Fruit fly (Drosophila melanogaster) whole organism, prepupa: ENCODE results near the gene CG31321.

ENCODE experiments used
- CG10669 ChIP-seq: fragments of 200-800 bp; sonication (Bioruptor generic); optimal IDR thresholded peaks from 3 replicates; lab custom pipeline; 2018; ENCODE audit warnings: missing biosample characterization, mild to moderate bottlenecking, missing genetic modification characterization, moderate library complexity
- CG11762 ChIP-seq: fragments of 200-800 bp; sonication (Bioruptor generic); optimal IDR thresholded peaks from 3 replicates; lab custom pipeline; 2016; ENCODE audit warnings: missing biosample characterization, missing genetic modification characterization; ENCODE audit not compliant: insufficient read depth
- CG11902 ChIP-seq: fragments of 200-800 bp; sonication (Bioruptor generic); optimal IDR thresholded peaks from 3 replicates; lab custom pipeline; 2016; ENCODE audit warnings: missing biosample characterization, missing genetic modification characterization
- CG15336 ChIP-seq: fragments of 200-800 bp; sonication (Bioruptor generic); IDR thresholded peaks from 2 replicates; pipeline ENCODE4 v1.3.6; 2022; ENCODE audit warnings: missing biosample characterization, missing genetic modification characterization
- CG1621 ChIP-seq: fragments of 200-800 bp; sonication (Bioruptor generic); optimal IDR thresholded peaks from 3 replicates; lab custom pipeline; 2018; ENCODE audit warnings: missing biosample characterization, mild to moderate bottlenecking, missing genetic modification characterization
- CG16779 ChIP-seq: fragments of 200-800 bp; sonication (Bioruptor generic); optimal IDR thresholded peaks from 3 replicates; lab custom pipeline; 2017; ENCODE audit warnings: missing biosample characterization, mild to moderate bottlenecking, missing genetic modification characterization
- CG31627 ChIP-seq: fragments of 200-800 bp; sonication (Bioruptor generic); optimal IDR thresholded peaks from 3 replicates; lab custom pipeline; 2016; ENCODE audit warnings: missing biosample characterization, missing genetic modification characterization
- CG32006 ChIP-seq: fragments of 200-800 bp; sonication (Bioruptor generic); optimal IDR thresholded peaks from 3 replicates; lab custom pipeline; 2017; ENCODE audit warnings: missing biosample characterization, mild to moderate bottlenecking, missing genetic modification characterization
- CG3919 ChIP-seq: fragments of 200-800 bp; sonication (Bioruptor generic); optimal IDR thresholded peaks from 3 replicates; lab custom pipeline; 2016; ENCODE audit warnings: missing biosample characterization, missing genetic modification characterization
- CG4318 ChIP-seq: fragments of 200-800 bp; sonication (Bioruptor generic); optimal IDR thresholded peaks from 3 replicates; lab custom pipeline; 2017; ENCODE audit warnings: missing biosample characterization, mild to moderate bottlenecking, missing genetic modification characterization
- CG6163 ChIP-seq: fragments of 200-800 bp; sonication (Bioruptor generic); IDR thresholded peaks from 3 replicates; pipeline ENCODE4 v1.3.6; 2022; ENCODE audit warnings: missing biosample characterization, missing genetic modification characterization
- CG6276 ChIP-seq: fragments of 200-800 bp; sonication (Bioruptor generic); optimal IDR thresholded peaks from 2 replicates; lab custom pipeline; 2017; ENCODE audit warnings: missing biosample characterization, mild to moderate bottlenecking, missing genetic modification characterization
- CG6808 ChIP-seq: fragments of 200-800 bp; sonication (Bioruptor generic); optimal IDR thresholded peaks from 3 replicates; lab custom pipeline; 2017; ENCODE audit warnings: missing biosample characterization, missing genetic modification characterization, mild to moderate bottlenecking, moderate library complexity, missing genetic modification reagents
- CG6854 ChIP-seq: fragments of 200-800 bp; sonication (Bioruptor generic); optimal IDR thresholded peaks from 2 replicates; lab custom pipeline; 2017; ENCODE audit warnings: missing biosample characterization, mild to moderate bottlenecking, missing genetic modification characterization
- CG8119 ChIP-seq: fragments of 200-800 bp; sonication (Bioruptor generic); IDR thresholded peaks from 3 replicates; pipeline ENCODE4 v1.3.6; 2022; ENCODE audit warnings: missing biosample characterization, missing genetic modification characterization
- CG9139 ChIP-seq: fragments of 200-800 bp; sonication (Bioruptor generic); optimal IDR thresholded peaks from 3 replicates; lab custom pipeline; 2017; ENCODE audit warnings: missing biosample characterization, mild to moderate bottlenecking, missing genetic modification characterization
- Eip75B ChIP-seq: fragments of 200-800 bp; sonication (Bioruptor generic); optimal IDR thresholded peaks from 3 replicates; lab custom pipeline; 2016; ENCODE audit warnings: missing biosample characterization, missing genetic modification characterization
- Eip78C ChIP-seq: fragments of 200-800 bp; sonication (Bioruptor generic); peaks from one replicate; lab custom pipeline; 2016; ENCODE audit warnings: missing biosample characterization, missing genetic modification characterization
- Eip93F ChIP-seq: fragments of 200-800 bp; sonication (Bioruptor generic); optimal IDR thresholded peaks from 2 replicates; lab custom pipeline; 2016; ENCODE audit warnings: missing biosample characterization, mild to moderate bottlenecking, missing genetic modification characterization
- Ets96B ChIP-seq: fragments of 200-800 bp; optimal IDR thresholded peaks from 2 replicates; lab custom pipeline; 2019; ENCODE audit warnings: missing biosample characterization, mild to moderate bottlenecking, missing genetic modification characterization, moderate library complexity
- Gug ChIP-seq: fragments of 200-800 bp; sonication (Bioruptor generic); IDR thresholded peaks from 2 replicates; pipeline ENCODE4 v1.3.6; 2022; ENCODE audit warnings: missing biosample characterization, missing genetic modification characterization
- Hr4 ChIP-seq: fragments of 200-800 bp; sonication (Bioruptor generic); optimal IDR thresholded peaks from 3 replicates; lab custom pipeline; 2016; ENCODE audit warnings: missing biosample characterization, missing genetic modification characterization
- Lpt ChIP-seq: fragments of 200-800 bp; sonication (Bioruptor generic); optimal IDR thresholded peaks from 3 replicates; lab custom pipeline; 2016; ENCODE audit warnings: missing biosample characterization, missing genetic modification characterization
- Met ChIP-seq: fragments of 200-800 bp; sonication (Bioruptor generic); optimal IDR thresholded peaks from 3 replicates; lab custom pipeline; 2016; ENCODE audit warnings: missing biosample characterization, missing genetic modification characterization
- OdsH ChIP-seq: fragments of 200-800 bp; sonication (Bioruptor generic); optimal IDR thresholded peaks from 3 replicates; lab custom pipeline; 2016; ENCODE audit warnings: missing biosample characterization, missing genetic modification characterization
- Sox102F ChIP-seq: fragments of 200-800 bp; sonication (Bioruptor generic); optimal IDR thresholded peaks from 2 replicates; lab custom pipeline; 2016; ENCODE audit warnings: missing biosample characterization, mild to moderate bottlenecking, missing genetic modification characterization
- Sox14 ChIP-seq: fragments of 200-800 bp; sonication (Bioruptor generic); optimal IDR thresholded peaks from 3 replicates; lab custom pipeline; 2016; ENCODE audit warnings: missing biosample characterization, missing genetic modification characterization
- Sox15 ChIP-seq: fragments of 200-800 bp; sonication (Bioruptor generic); optimal IDR thresholded peaks from 3 replicates; lab custom pipeline; 2016; ENCODE audit warnings: missing biosample characterization, missing genetic modification characterization
- cyc ChIP-seq: fragments of 200-800 bp; sonication (Bioruptor generic); optimal IDR thresholded peaks from 3 replicates; lab custom pipeline; 2016; ENCODE audit warnings: missing biosample characterization, missing genetic modification characterization
- dsx ChIP-seq: fragments of 200-800 bp; optimal IDR thresholded peaks from 3 replicates; lab custom pipeline; 2019; ENCODE audit warnings: missing biosample characterization, mild to moderate bottlenecking, missing genetic modification characterization, moderate library complexity; ENCODE audit not compliant: poor library complexity, severe bottlenecking
- eg ChIP-seq: fragments of 200-800 bp; sonication (Bioruptor generic); IDR thresholded peaks from 3 replicates; pipeline ENCODE4 v1.3.6; 2022; ENCODE audit warnings: missing biosample characterization, missing genetic modification characterization
- esn ChIP-seq: fragments of 200-800 bp; sonication (Bioruptor generic); optimal IDR thresholded peaks from 2 replicates; lab custom pipeline; 2016; ENCODE audit warnings: missing biosample characterization, mild to moderate bottlenecking, missing genetic modification characterization, moderate library complexity
- fkh ChIP-seq: fragments of 200-800 bp; sonication (Bioruptor generic); optimal IDR thresholded peaks from 3 replicates; lab custom pipeline; 2017; ENCODE audit warnings: missing biosample characterization, mild to moderate bottlenecking, missing genetic modification characterization, moderate library complexity
- net ChIP-seq: fragments of 200-800 bp; sonication (Bioruptor generic); optimal IDR thresholded peaks from 3 replicates; lab custom pipeline; 2016; ENCODE audit warnings: missing biosample characterization, missing genetic modification characterization
- ss ChIP-seq, 2 experiments: fragments of 200-800 bp; sonication (Bioruptor generic); optimal IDR thresholded peaks; 2 replicates in 1 of 2; 3 replicates in 1 of 2; lab custom pipeline; 2017 to 2018; ENCODE audit warnings: mild to moderate bottlenecking in 2 of 2, missing biosample characterization in 2 of 2, missing genetic modification characterization in 2 of 2, moderate library complexity in 1 of 2
- svp ChIP-seq: fragments of 200-800 bp; sonication (Bioruptor generic); peaks from one replicate; lab custom pipeline; 2016; ENCODE audit warnings: missing biosample characterization, missing genetic modification characterization
- topi ChIP-seq: fragments of 200-800 bp; sonication (Bioruptor generic); optimal IDR thresholded peaks from 3 replicates; lab custom pipeline; 2016; ENCODE audit warnings: missing biosample characterization, missing genetic modification characterization
- vri ChIP-seq: fragments of 200-800 bp; sonication (Bioruptor generic); optimal IDR thresholded peaks from 3 replicates; lab custom pipeline; 2016; ENCODE audit warnings: missing biosample characterization, mild to moderate bottlenecking, missing genetic modification characterization

Gene CG31321

DNA sequence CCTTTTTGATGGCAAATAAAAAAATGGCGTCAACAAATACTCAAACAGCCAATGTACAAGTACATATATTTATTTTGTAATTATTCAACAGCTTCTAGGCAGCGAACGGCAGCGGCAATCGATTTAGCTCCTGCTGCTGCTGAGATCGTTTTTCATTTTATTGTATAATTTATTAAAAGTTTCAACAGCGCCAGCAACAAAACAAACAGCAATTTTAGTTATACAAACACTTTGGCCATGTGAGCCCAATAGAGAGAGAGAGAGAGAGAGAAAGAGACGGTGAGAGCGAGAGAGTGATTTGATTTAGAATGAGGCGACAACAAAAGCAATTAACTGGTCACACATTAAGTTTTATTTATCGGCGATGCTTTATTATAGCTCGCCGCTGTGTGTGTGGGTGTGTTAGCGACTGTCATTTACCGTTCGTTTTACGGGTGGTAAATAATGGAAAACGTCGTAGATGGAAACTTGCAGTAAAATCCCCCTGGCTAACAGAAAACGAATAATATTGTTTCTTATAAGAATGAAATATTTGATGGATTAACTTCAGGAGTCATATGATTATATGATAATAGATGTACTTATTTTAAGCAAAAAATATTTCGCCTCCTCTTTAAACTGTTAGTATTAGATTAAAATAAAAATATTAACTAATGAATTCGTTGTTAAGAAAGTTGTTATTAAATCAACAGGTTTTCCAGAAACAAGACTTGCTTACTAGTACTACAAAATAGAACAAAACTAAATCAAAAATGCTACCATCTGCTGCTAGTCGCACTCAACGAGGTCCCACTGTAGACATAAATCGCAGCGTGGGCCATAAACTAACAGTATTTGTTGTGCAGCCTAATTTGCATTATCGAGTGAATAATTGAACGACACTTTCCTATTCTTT is 24.9 kb upstream of the CG31321 start:
- TF ChIP-seq Sox15 (no peak), CG15336 (GFP tag; lab: Robert Waterston, UW) (no peak), fkh (peak; percentile 85), Hr4 (GFP tag; lab: Kevin White, UChicago) (peak; percentile 33), Eip78C (peak; percentile 61), svp (GFP tag; lab: Kevin White, UChicago) (peak; percentile 58), eg (GFP tag; lab: Robert Waterston, UW) (no peak), CG9139 (GFP tag; lab: Kevin White, UChicago) (no peak), CG6163 (no peak), CG32006 (peak; percentile 19)

DNA sequence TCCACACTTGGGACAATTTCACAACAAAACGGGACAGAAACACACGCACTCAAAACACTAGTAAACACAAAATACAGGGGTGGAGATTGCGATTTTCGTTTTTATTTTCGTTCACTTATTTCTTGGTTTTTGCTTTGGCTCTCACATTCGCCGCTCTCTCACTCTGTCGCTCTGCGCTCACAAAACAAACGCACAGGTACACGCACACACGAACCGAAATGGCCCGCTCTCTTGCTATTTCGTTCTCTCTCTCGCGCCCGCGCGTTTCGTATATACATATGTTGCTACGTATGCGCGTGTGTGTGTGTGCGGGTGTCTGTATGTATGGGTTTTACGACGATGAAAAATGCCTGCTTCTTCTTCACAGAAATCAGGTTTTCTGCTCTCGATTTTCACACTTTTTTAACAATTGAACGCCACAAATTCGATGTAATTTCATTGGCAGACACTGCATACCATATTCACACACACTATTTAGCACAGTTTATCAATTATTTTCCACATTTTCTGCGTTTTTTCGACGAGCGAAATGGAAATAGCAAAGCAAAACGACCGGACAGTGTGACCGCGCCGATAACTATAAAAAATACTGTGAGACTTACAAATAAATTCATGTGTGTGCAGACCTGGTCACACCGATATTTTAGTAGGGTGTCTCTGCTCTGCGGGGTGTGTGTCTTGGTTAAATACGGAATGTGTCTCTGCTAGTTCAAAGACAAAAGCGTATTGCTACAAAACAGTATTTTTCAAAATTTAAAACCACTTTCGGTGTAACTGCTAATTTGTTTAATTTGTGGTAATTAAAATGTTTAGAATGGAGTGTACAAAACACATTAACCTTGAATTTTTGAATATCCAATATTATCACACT is 23.6 kb upstream of the CG31321 start, which contains the start of gene trx:
trx (minus strand) TSS at position 584 of the 871 bp plus-strand sequence.
- peak; percentile 1 for TF ChIP-seq CG3919 (GFP tag; lab: Kevin White, UChicago)
- TF ChIP-seq OdsH (GFP tag; lab: Kevin White, UChicago): no peak
- TF ChIP-seq Eip75B (GFP tag; lab: Kevin White, UChicago): peak; percentile 30
- TF ChIP-seq Sox14 (GFP tag; lab: Kevin White, UChicago): peak; percentile 22
- TF ChIP-seq CG16779 (tag; lab: Kevin White, UChicago): peak; percentile 61
- no peak for TF ChIP-seq CG11902 (GFP tag; lab: Kevin White, UChicago)
- TF ChIP-seq CG9139 (GFP tag; lab: Kevin White, UChicago): peak; percentile 7
- no peak for TF ChIP-seq topi (GFP tag; lab: Kevin White, UChicago)
- peak; percentile 44 for TF ChIP-seq vri (GFP tag; lab: Kevin White, UChicago)
- TF ChIP-seq Eip93F: no peak
- peak; percentile 33 for TF ChIP-seq Eip78C
- peak; percentile 34 for TF ChIP-seq esn (GFP tag; lab: Kevin White, UChicago)
- TF ChIP-seq CG31627 (GFP tag; lab: Kevin White, UChicago): no peak
- peak; percentile 60 for TF ChIP-seq CG6854 (GFP tag; lab: Kevin White, UChicago)
- no peak for TF ChIP-seq Lpt
- TF ChIP-seq CG6276 (GFP tag; lab: Kevin White, UChicago): no peak
- TF ChIP-seq CG4318 (GFP tag; lab: Kevin White, UChicago): no peak
- TF ChIP-seq dsx: peak; percentile 37
- TF ChIP-seq ss (GFP tag; optimal IDR thresholded peaks at IDR 0.05; lab: Kevin White, UChicago): peak; percentile 40 to 66
- TF ChIP-seq Sox102F (GFP tag; lab: Kevin White, UChicago): peak; percentile 41
- TF ChIP-seq Ets96B: peak; percentile 14

DNA sequence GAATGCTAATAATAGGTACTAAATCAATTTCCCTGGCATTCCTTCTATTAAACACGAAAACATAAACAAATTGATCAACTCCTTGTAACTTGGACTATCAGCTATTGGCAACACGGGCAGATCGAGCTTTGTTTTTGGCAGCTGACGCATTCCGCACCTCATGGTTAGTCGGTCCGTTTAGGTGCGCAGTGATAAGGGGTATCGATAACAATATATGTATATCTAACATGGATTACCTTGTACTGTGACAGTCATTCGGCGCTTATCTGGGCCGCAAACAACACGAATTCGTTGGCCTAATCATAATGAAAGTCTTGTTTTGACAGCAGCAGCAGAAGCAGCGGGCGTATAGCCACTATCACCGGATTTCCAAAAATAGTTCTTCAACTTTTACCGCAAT is 22.2 kb upstream of the CG31321 start:
- no peak for TF ChIP-seq cyc (GFP tag; lab: Kevin White, UChicago)
- TF ChIP-seq CG1621 (tag; lab: Kevin White, UChicago): no peak
- no peak for TF ChIP-seq CG6854 (GFP tag; lab: Kevin White, UChicago)
- TF ChIP-seq Eip75B (GFP tag; lab: Kevin White, UChicago): no peak
- no peak for TF ChIP-seq CG16779 (tag; lab: Kevin White, UChicago)
- no peak for TF ChIP-seq OdsH (GFP tag; lab: Kevin White, UChicago)
- TF ChIP-seq ss (GFP tag; optimal IDR thresholded peaks at IDR 0.05; lab: Kevin White, UChicago): no peak
- no peak for TF ChIP-seq Met
- no peak for TF ChIP-seq CG11762 (GFP tag; lab: Kevin White, UChicago)
- no peak for TF ChIP-seq CG10669 (GFP tag; lab: Kevin White, UChicago)
- TF ChIP-seq CG8119: no peak
- TF ChIP-seq CG11902 (GFP tag; lab: Kevin White, UChicago): no peak
- no peak for TF ChIP-seq Ets96B
- no peak for TF ChIP-seq CG6276 (GFP tag; lab: Kevin White, UChicago)
- no peak for TF ChIP-seq CG3919 (GFP tag; lab: Kevin White, UChicago)
- TF ChIP-seq esn (GFP tag; lab: Kevin White, UChicago): no peak
- TF ChIP-seq Gug: no peak
- TF ChIP-seq CG6808 (GFP tag; lab: Kevin White, UChicago): no peak
- TF ChIP-seq net (GFP tag; lab: Kevin White, UChicago): no peak
